Worm (Caenorhabditis elegans) whole organism, L1 larva: ENCODE results near the gene sru-1.

ENCODE experiments used
- C16A3.4 ChIP-seq: fragments of 150-350 bp; optimal IDR thresholded peaks from 2 replicates; lab custom pipeline; 2014; ENCODE audit warnings: missing biosample characterization, missing genetic modification characterization
- F16B12.6 ChIP-seq: fragments of 150-350 bp; optimal IDR thresholded peaks from 2 replicates; lab custom pipeline; 2014; ENCODE audit warnings: missing biosample characterization, missing genetic modification characterization
- alr-1 ChIP-seq: fragments of 200-800 bp; sonication (Bioruptor generic); optimal IDR thresholded peaks from 2 replicates; lab custom pipeline; 2018; ENCODE audit warnings: borderline replicate concordance, mild to moderate bottlenecking, missing genetic modification characterization, missing compliant biosample characterization
- aly-2 ChIP-seq: fragments of 150-350 bp; optimal IDR thresholded peaks from 2 replicates; lab custom pipeline; 2014; ENCODE audit warnings: missing biosample characterization, missing genetic modification characterization
- ama-1 ChIP-seq: fragments of 150-350 bp; optimal IDR thresholded peaks from 2 replicates; lab custom pipeline; 2014
- blmp-1 ChIP-seq: fragments of 150-350 bp; optimal IDR thresholded peaks from 2 replicates; lab custom pipeline; 2014; ENCODE audit warnings: missing biosample characterization, missing genetic modification characterization
- ceh-82 ChIP-seq, 3 experiments: fragments of 150-350 bp in 1 of 3; sonication (generic microtip) in 2 of 3; optimal IDR thresholded peaks; 2 replicates each; lab custom pipeline; 2014 to 2017; ENCODE audit warnings: missing biosample characterization in 3 of 3, missing genetic modification characterization in 3 of 3
- ceh-88 ChIP-seq: fragments of 200-800 bp; sonication (Bioruptor generic); IDR thresholded peaks from 2 replicates; pipeline ENCODE4 v1.3.6; 2022; ENCODE audit warnings: missing genetic modification characterization, missing compliant biosample characterization
- ceh-90 ChIP-seq: sonication (generic microtip); optimal IDR thresholded peaks from 2 replicates; lab custom pipeline; 2016; ENCODE audit warnings: missing genetic modification characterization, missing compliant biosample characterization
- efl-1 ChIP-seq, 4 experiments: fragments of 150-350 bp; optimal IDR thresholded peaks in 3 of 4; peaks in 1 of 4; 1 replicate in 1 of 4; 2 replicates in 3 of 4; lab custom pipeline; 2014; ENCODE audit warnings: missing biosample characterization in 2 of 4, missing genetic modification characterization in 2 of 4, missing genetic modification reagents in 2 of 4
- elt-2 ChIP-seq: sonication (generic microtip); optimal IDR thresholded peaks from 2 replicates; lab custom pipeline; 2016; ENCODE audit warnings: missing genetic modification characterization, mild to moderate bottlenecking, inconsistent platforms, missing compliant biosample characterization, missing genetic modification reagents
- elt-3 ChIP-seq, 6 experiments: fragments of 150-350 bp in 1 of 6; sonication (generic microtip); optimal IDR thresholded peaks; 2 replicates each; lab custom pipeline; 2017 to 2018; ENCODE audit warnings: missing biosample characterization in 6 of 6, missing genetic modification characterization in 6 of 6, inconsistent platforms in 1 of 6
- ets-5 ChIP-seq: fragments of 200-800 bp; sonication (Bioruptor generic); IDR thresholded peaks from 2 replicates; pipeline ENCODE4 v1.3.6; 2022; ENCODE audit warnings: missing genetic modification characterization, missing compliant biosample characterization
- hpl-2 ChIP-seq: fragments of 150-350 bp; optimal IDR thresholded peaks from 2 replicates; lab custom pipeline; 2014; ENCODE audit warnings: missing biosample characterization, missing genetic modification reagents, missing genetic modification characterization
- isw-1 ChIP-seq: fragments of 200-800 bp; sonication (Bioruptor generic); IDR thresholded peaks from 2 replicates; pipeline ENCODE4 v1.3.6; 2022; ENCODE audit warnings: missing genetic modification characterization, missing compliant biosample characterization
- lin-13 ChIP-seq: fragments of 150-350 bp; optimal IDR thresholded peaks from 2 replicates; lab custom pipeline; 2014; ENCODE audit warnings: missing biosample characterization, missing genetic modification reagents, missing genetic modification characterization
- lin-35 ChIP-seq, 2 experiments: fragments of 150-350 bp; optimal IDR thresholded peaks; 2 replicates each; lab custom pipeline; 2014; ENCODE audit warnings: missing biosample characterization in 2 of 2, missing genetic modification characterization in 2 of 2, missing genetic modification reagents in 2 of 2
- lsy-2 ChIP-seq, 2 experiments: fragments of 150-350 bp; optimal IDR thresholded peaks; 2 replicates each; lab custom pipeline; 2014; ENCODE audit warnings: missing biosample characterization in 2 of 2, missing genetic modification characterization in 2 of 2
- mab-9 ChIP-seq: fragments of 200-800 bp; sonication (Bioruptor generic); IDR thresholded peaks from 2 replicates; pipeline ENCODE4 v1.3.6; 2022; ENCODE audit warnings: missing genetic modification reagents, missing genetic modification characterization, missing compliant biosample characterization
- mdl-1 ChIP-seq, 2 experiments: fragments of 150-350 bp; optimal IDR thresholded peaks; 2 replicates each; lab custom pipeline; 2014 to 2017; ENCODE audit warnings: missing biosample characterization in 2 of 2, missing genetic modification characterization in 2 of 2, inconsistent platforms in 1 of 2
- mef-2 ChIP-seq: fragments of 150-350 bp; optimal IDR thresholded peaks from 2 replicates; lab custom pipeline; 2014; ENCODE audit warnings: missing biosample characterization, missing genetic modification characterization
- nhr-11 ChIP-seq: fragments of 150-350 bp; optimal IDR thresholded peaks from 2 replicates; lab custom pipeline; 2014; ENCODE audit warnings: missing biosample characterization, missing genetic modification characterization
- nhr-12 ChIP-seq: sonication (generic microtip); optimal IDR thresholded peaks from 2 replicates; lab custom pipeline; 2017; ENCODE audit warnings: missing biosample characterization, missing genetic modification characterization
- nhr-19 ChIP-seq: fragments of 200-800 bp; sonication (Bioruptor generic); conservative IDR thresholded peaks from 2 replicates; pipeline ENCODE4 v1.3.6; 2022; ENCODE audit warnings: missing genetic modification characterization, missing compliant biosample characterization
- nhr-237 ChIP-seq: fragments of 150-350 bp; optimal IDR thresholded peaks from 2 replicates; lab custom pipeline; 2014; ENCODE audit warnings: missing biosample characterization, missing genetic modification characterization
- nhr-28 ChIP-seq: fragments of 150-350 bp; optimal IDR thresholded peaks from 2 replicates; lab custom pipeline; 2014; ENCODE audit warnings: missing biosample characterization, missing genetic modification characterization
- nhr-84 ChIP-seq: sonication (generic microtip); optimal IDR thresholded peaks from 2 replicates; lab custom pipeline; 2017; ENCODE audit warnings: missing biosample characterization, missing genetic modification characterization
- nhr-85 ChIP-seq: sonication (generic microtip); peaks from one replicate; lab custom pipeline; 2016; ENCODE audit warnings: missing genetic modification characterization, inconsistent platforms, missing compliant biosample characterization
- pag-3 ChIP-seq: sonication (generic microtip); optimal IDR thresholded peaks from 2 replicates; lab custom pipeline; 2017; ENCODE audit warnings: missing genetic modification characterization, mild to moderate bottlenecking, missing compliant biosample characterization, antibody characterized with exemption, borderline replicate concordance; ENCODE audit not compliant: insufficient read depth
- pax-3 ChIP-seq: fragments of 200-800 bp; sonication (Bioruptor generic); optimal IDR thresholded peaks from 2 replicates; lab custom pipeline; 2018; ENCODE audit warnings: mild to moderate bottlenecking, missing genetic modification characterization, moderate library complexity, missing compliant biosample characterization
- pqm-1 ChIP-seq: sonication (generic microtip); optimal IDR thresholded peaks from 3 replicates; lab custom pipeline; 2017; ENCODE audit warnings: missing biosample characterization, missing genetic modification characterization
- rnt-1 ChIP-seq: sonication (generic microtip); optimal IDR thresholded peaks from 2 replicates; lab custom pipeline; 2016; ENCODE audit warnings: mild to moderate bottlenecking, missing genetic modification characterization, moderate library complexity, missing compliant biosample characterization
- skn-1 ChIP-seq: fragments of 150-350 bp; optimal IDR thresholded peaks from 2 replicates; lab custom pipeline; 2014; ENCODE audit warnings: missing biosample characterization, missing genetic modification characterization
- sup-37 ChIP-seq: fragments of 200-800 bp; sonication (Bioruptor generic); optimal IDR thresholded peaks from 2 replicates; lab custom pipeline; 2018; ENCODE audit warnings: mild to moderate bottlenecking, missing genetic modification characterization, missing compliant biosample characterization
- swsn-7 ChIP-seq: sonication (generic microtip); optimal IDR thresholded peaks from 2 replicates; lab custom pipeline; 2016; ENCODE audit warnings: missing genetic modification characterization, missing compliant biosample characterization
- tbx-2 ChIP-seq: sonication (generic microtip); optimal IDR thresholded peaks from 2 replicates; lab custom pipeline; 2016; ENCODE audit warnings: missing genetic modification characterization, missing compliant biosample characterization
- unc-130 ChIP-seq: fragments of 150-350 bp; optimal IDR thresholded peaks from 2 replicates; lab custom pipeline; 2017; ENCODE audit warnings: missing biosample characterization, missing genetic modification characterization, inconsistent platforms
- unc-62 ChIP-seq: fragments of 150-350 bp; optimal IDR thresholded peaks from 2 replicates; lab custom pipeline; 2014; ENCODE audit warnings: missing biosample characterization, missing genetic modification reagents, missing genetic modification characterization
- vab-15 ChIP-seq: sonication (generic microtip); optimal IDR thresholded peaks from 2 replicates; lab custom pipeline; 2017; ENCODE audit warnings: missing genotype, mild to moderate bottlenecking, missing genetic modification characterization, missing compliant biosample characterization
- xbp-1 ChIP-seq: sonication (generic microtip); optimal IDR thresholded peaks from 2 replicates; lab custom pipeline; 2016; ENCODE audit warnings: missing genetic modification characterization, missing compliant biosample characterization
- ztf-4 ChIP-seq: fragments of 150-350 bp; optimal IDR thresholded peaks from 2 replicates; lab custom pipeline; 2014; ENCODE audit warnings: missing biosample characterization, missing genetic modification characterization

The sru-1 gene

ce11 chrIV:9525682-9526416, 37.4 kb downstream of the sru-1 start, which contains the start of gene elo-1 (continued):
- TF ChIP-seq unc-130 (tag; lab: Kevin White, UChicago) (no peak), ets-5 (GFP tag; lab: Robert Waterston, UW) (no peak), nhr-11 (tag; lab: Kevin White, UChicago) (no peak), F16B12.6 (tag; lab: Kevin White, UChicago) (no peak), mab-9 (GFP tag; lab: Robert Waterston, UW) (no peak), nhr-84 (tag; lab: Kevin White, UChicago) (no peak), nhr-12 (tag; lab: Kevin White, UChicago) (no peak), vab-15 (no peak), tbx-2 (tag; lab: Kevin White, UChicago) (peak; percentile 5), skn-1 (tag; lab: Kevin White, UChicago) (no peak), aly-2 (tag; lab: Kevin White, UChicago) (no peak), nhr-28 (tag; lab: Kevin White, UChicago) (no peak), lsy-2 (tag; optimal IDR thresholded peaks at IDR 0.05; lab: Kevin White, UChicago) (peak; percentile 22 to 30), mdl-1 (tag; optimal IDR thresholded peaks at IDR 0.05; lab: Kevin White, UChicago) (peak in 1 of 2 experiments; percentile 18), lin-35 (GFP tag; optimal IDR thresholded peaks at IDR 0.05; lab: Kevin White, UChicago) (peak in 1 of 2 experiments; percentile 40), nhr-237 (no peak), lin-13 (GFP tag; lab: Kevin White, UChicago) (no peak), alr-1 (no peak), elt-3 (tag; optimal IDR thresholded peaks at IDR 0.05; lab: Kevin White, UChicago) (peak in 4 of 6 experiments; percentile 21 to 46 (median 40)), ceh-82 (tag; optimal IDR thresholded peaks at IDR 0.05; lab: Kevin White, UChicago) (peak in 1 of 3 experiments; percentile 23), xbp-1 (tag; lab: Kevin White, UChicago) (peak; percentile 21), pqm-1 (tag; lab: Kevin White, UChicago) (no peak), efl-1 (optimal IDR thresholded peaks at IDR 0.05; lab: Kevin White, UChicago) (peak; percentile 26 to 29), efl-1 (GFP tag; optimal IDR thresholded peaks at IDR 0.05 in 1 of 2; lab: Kevin White, UChicago) (peak; percentile 30 to 92), isw-1 (GFP tag; lab: Robert Waterston, UW) (no peak), pag-3 (tag; lab: Kevin White, UChicago) (no peak), blmp-1 (tag; lab: Kevin White, UChicago) (peak; percentile 98), rnt-1 (tag; lab: Kevin White, UChicago) (peak; percentile 52), pax-3 (tag; lab: Kevin White, UChicago) (no peak), mef-2 (tag; lab: Kevin White, UChicago) (no peak), ztf-4 (tag; lab: Kevin White, UChicago) (no peak), unc-62 (GFP tag; lab: Kevin White, UChicago) (no peak), ama-1 (lab: Kevin White, UChicago) (no peak)

DNA sequence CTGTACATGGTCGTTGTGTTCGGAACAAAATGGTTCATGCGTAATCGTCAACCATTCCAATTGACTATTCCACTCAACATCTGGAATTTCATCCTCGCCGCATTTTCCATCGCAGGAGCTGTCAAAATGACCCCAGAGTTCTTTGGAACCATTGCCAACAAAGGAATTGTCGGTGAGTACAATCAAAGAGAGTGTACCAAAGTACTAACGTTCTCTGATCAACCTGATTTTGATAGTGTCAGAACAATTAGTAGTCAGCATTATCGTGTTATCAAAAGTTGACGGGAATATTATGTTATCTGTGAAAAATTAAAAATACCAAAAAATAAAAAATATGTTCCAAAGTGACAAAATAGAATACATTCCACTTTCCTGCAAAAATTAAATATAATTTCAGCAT, 38.6 kb downstream of the sru-1 start:
- TF ChIP-seq elt-2 (peak; percentile 51), mdl-1 (tag; optimal IDR thresholded peaks at IDR 0.05; lab: Kevin White, UChicago) (no peak)

DNA sequence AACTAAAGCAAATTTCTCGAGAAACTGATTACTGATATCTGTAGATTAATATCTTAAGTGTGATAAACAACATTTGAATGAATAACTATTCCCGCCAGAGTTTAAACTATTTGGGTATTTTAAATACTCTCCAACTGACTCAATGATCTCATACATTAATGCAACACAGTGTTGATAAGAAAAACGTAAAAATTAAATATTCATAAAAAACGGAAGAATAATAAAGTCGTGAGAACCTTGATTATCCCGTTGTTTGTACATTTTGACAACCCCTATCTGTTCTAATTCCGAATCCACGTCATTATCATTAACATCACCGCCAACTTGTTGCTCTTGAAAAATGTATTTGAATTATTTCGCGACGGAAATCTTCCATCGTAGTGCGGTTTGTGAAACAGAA, 41.2 kb downstream of the sru-1 start, which contains the start of gene elo-7:
elo-7 (plus strand) TSS at position 301 of the 400 bp plus-strand sequence.
- TF ChIP-seq ceh-88 (GFP tag; lab: Robert Waterston, UW) (no peak), alr-1 (no peak), ceh-90 (tag; lab: Kevin White, UChicago) (no peak), pax-3 (tag; lab: Kevin White, UChicago) (no peak), elt-3 (tag; optimal IDR thresholded peaks at IDR 0.05; lab: Kevin White, UChicago) (no peak), nhr-19 (GFP tag; lab: Robert Waterston, UW) (no peak), C16A3.4 (tag; lab: Kevin White, UChicago) (no peak), nhr-85 (tag; lab: Kevin White, UChicago) (no peak), swsn-7 (tag; lab: Kevin White, UChicago) (no peak), hpl-2 (GFP tag; lab: Kevin White, UChicago) (no peak), sup-37 (GFP tag; lab: Kevin White, UChicago) (no peak), mef-2 (tag; lab: Kevin White, UChicago) (no peak)
